Fruit fly (Drosophila melanogaster) whole organism, embryonic: ENCODE measurements around the gene temp.

Experiments used
- Abd-B ChIP-seq: fragments of 200-800 bp; sonication (Bioruptor generic); optimal IDR thresholded peaks from 2 replicates; lab custom pipeline; 2018; ENCODE audit warnings: missing biosample characterization, mild to moderate bottlenecking, missing genetic modification characterization, moderate library complexity
- Adf1 ChIP-seq: fragments of 200-800 bp; sonication (Bioruptor generic); IDR thresholded peaks from 2 replicates; pipeline ENCODE4 v1.3.6; 2022; ENCODE audit warnings: missing biosample characterization, missing genetic modification characterization
- B-H1 ChIP-seq: fragments of 200-800 bp; sonication (Bioruptor generic); IDR thresholded peaks from 3 replicates; pipeline ENCODE4 v1.3.6; 2022; ENCODE audit warnings: missing biosample characterization, missing genetic modification characterization
- CG11504 ChIP-seq: fragments of 200-800 bp; sonication (Bioruptor generic); optimal IDR thresholded peaks from 3 replicates; lab custom pipeline; 2019; ENCODE audit warnings: missing biosample characterization, mild to moderate bottlenecking, missing genetic modification characterization, moderate library complexity
- CG11723 ChIP-seq: fragments of 200-800 bp; sonication (Bioruptor generic); optimal IDR thresholded peaks from 2 replicates; lab custom pipeline; 2017; ENCODE audit warnings: missing biosample characterization, mild to moderate bottlenecking, missing genetic modification characterization
- CG12104 ChIP-seq: fragments of 200-800 bp; sonication (Bioruptor generic); optimal IDR thresholded peaks from 3 replicates; lab custom pipeline; 2016; ENCODE audit warnings: missing biosample characterization, missing genetic modification characterization
- CG13894 ChIP-seq: fragments of 200-800 bp; sonication (Bioruptor generic); optimal IDR thresholded peaks from 3 replicates; lab custom pipeline; 2018; ENCODE audit warnings: missing biosample characterization, mild to moderate bottlenecking, missing genetic modification characterization, moderate library complexity
- CG14860 ChIP-seq: fragments of 200-800 bp; sonication (Bioruptor generic); IDR thresholded peaks from 3 replicates; pipeline ENCODE4 v1.3.6; 2022; ENCODE audit warnings: missing biosample characterization, missing genetic modification characterization; ENCODE audit not compliant: partially characterized antibody
- CG14965 ChIP-seq: fragments of 200-800 bp; sonication (Bioruptor generic); optimal IDR thresholded peaks from 2 replicates; lab custom pipeline; 2016; ENCODE audit warnings: missing biosample characterization, missing genetic modification characterization, borderline replicate concordance
- CG1529 ChIP-seq: fragments of 200-800 bp; sonication (Bioruptor generic); optimal IDR thresholded peaks from 3 replicates; lab custom pipeline; 2018; ENCODE audit warnings: missing biosample characterization, missing genetic modification characterization
- CG15479 ChIP-seq: fragments of 200-800 bp; sonication (Bioruptor generic); optimal IDR thresholded peaks from 3 replicates; lab custom pipeline; 2019; ENCODE audit warnings: missing biosample characterization, mild to moderate bottlenecking, missing genetic modification characterization, moderate library complexity
- CG1792 ChIP-seq: fragments of 200-800 bp; sonication (Bioruptor generic); optimal IDR thresholded peaks from 2 replicates; lab custom pipeline; 2016; ENCODE audit warnings: missing biosample characterization, missing genetic modification characterization
- CG2202 ChIP-seq: fragments of 200-800 bp; sonication (Bioruptor generic); optimal IDR thresholded peaks from 2 replicates; lab custom pipeline; 2018; ENCODE audit warnings: missing biosample characterization, mild to moderate bottlenecking, missing genetic modification characterization
- CG30020 ChIP-seq: fragments of 200-800 bp; optimal IDR thresholded peaks from 2 replicates; lab custom pipeline; 2019; ENCODE audit warnings: missing biosample characterization, mild to moderate bottlenecking, missing genetic modification characterization, moderate library complexity
- CG34224 ChIP-seq: fragments of 200-800 bp; sonication (Bioruptor generic); IDR thresholded peaks from 3 replicates; pipeline ENCODE4 v1.3.6; 2022; ENCODE audit warnings: missing biosample characterization, missing genetic modification characterization; ENCODE audit not compliant: partially characterized antibody
- CG42726 ChIP-seq: fragments of 200-800 bp; sonication (Bioruptor generic); IDR thresholded peaks from 2 replicates; pipeline ENCODE4 v1.3.6; 2022; ENCODE audit warnings: missing biosample characterization, missing genetic modification characterization; ENCODE audit not compliant: partially characterized antibody
- CG4360 ChIP-seq: fragments of 200-800 bp; sonication (Bioruptor generic); IDR thresholded peaks from 2 replicates; pipeline ENCODE4 v1.3.6; 2022; ENCODE audit warnings: missing biosample characterization, missing genetic modification characterization
- CG8290 ChIP-seq, 3 experiments: fragments of 200-800 bp; sonication (Bioruptor generic); optimal IDR thresholded peaks; 2 replicates each; lab custom pipeline; 2016 to 2019; ENCODE audit warnings: missing biosample characterization in 3 of 3, missing genetic modification characterization in 3 of 3, mild to moderate bottlenecking in 2 of 3, moderate library complexity in 1 of 3
- CG9215 ChIP-seq: fragments of 200-800 bp; sonication (Bioruptor generic); IDR thresholded peaks from 2 replicates; pipeline ENCODE4 v1.3.6; 2022; ENCODE audit warnings: missing biosample characterization, missing genetic modification characterization
- CTCF ChIP-seq: fragments of 200-800 bp; sonication (Bioruptor generic); optimal IDR thresholded peaks from 2 replicates; lab custom pipeline; 2017; ENCODE audit warnings: missing biosample characterization, mild to moderate bottlenecking, missing genetic modification characterization, moderate library complexity
- CrebB ChIP-seq: fragments of 200-800 bp; sonication (Bioruptor generic); optimal IDR thresholded peaks from 3 replicates; lab custom pipeline; 2018; ENCODE audit warnings: missing biosample characterization, mild to moderate bottlenecking, missing genetic modification characterization
- D19B ChIP-seq: fragments of 200-800 bp; sonication (Bioruptor generic); optimal IDR thresholded peaks from 2 replicates; lab custom pipeline; 2017; ENCODE audit warnings: missing biosample characterization, mild to moderate bottlenecking, missing genetic modification characterization
- Deaf1 ChIP-seq: fragments of 200-800 bp; optimal IDR thresholded peaks from 3 replicates; lab custom pipeline; 2019; ENCODE audit warnings: missing biosample characterization, mild to moderate bottlenecking, missing genetic modification characterization, moderate library complexity
- Drgx ChIP-seq: fragments of 200-800 bp; sonication (Bioruptor generic); IDR thresholded peaks from 2 replicates; pipeline ENCODE4 v1.3.6; 2022; ENCODE audit warnings: missing biosample characterization, missing genetic modification characterization
- ERR ChIP-seq: fragments of 200-800 bp; sonication (Bioruptor generic); optimal IDR thresholded peaks from 2 replicates; lab custom pipeline; 2016; ENCODE audit warnings: missing biosample characterization, missing genetic modification characterization
- Ets97D ChIP-seq: fragments of 200-800 bp; sonication (Bioruptor generic); optimal IDR thresholded peaks from 3 replicates; lab custom pipeline; 2016; ENCODE audit warnings: missing biosample characterization, missing genetic modification characterization
- NK7.1 ChIP-seq: fragments of 200-800 bp; sonication (Bioruptor generic); optimal IDR thresholded peaks from 3 replicates; lab custom pipeline; 2016; ENCODE audit warnings: missing biosample characterization, missing genetic modification characterization
- Oli ChIP-seq: fragments of 200-800 bp; sonication (Bioruptor generic); optimal IDR thresholded peaks from 2 replicates; lab custom pipeline; 2018; ENCODE audit warnings: missing biosample characterization, mild to moderate bottlenecking, missing genetic modification characterization, moderate library complexity
- Ptx1 ChIP-seq: fragments of 200-800 bp; sonication (Bioruptor generic); IDR thresholded peaks from 2 replicates; pipeline ENCODE4 v1.3.6; 2022; ENCODE audit warnings: missing biosample characterization, missing genetic modification characterization
- Rx ChIP-seq: fragments of 200-800 bp; sonication (Bioruptor generic); IDR thresholded peaks from 2 replicates; pipeline ENCODE4 v1.3.6; 2022; ENCODE audit warnings: missing biosample characterization, missing genetic modification characterization
- Xbp1 ChIP-seq: fragments of 200-800 bp; sonication (Bioruptor generic); optimal IDR thresholded peaks from 3 replicates; lab custom pipeline; 2016; ENCODE audit warnings: missing biosample characterization, mild to moderate bottlenecking, missing genetic modification characterization
- amos ChIP-seq: fragments of 200-800 bp; sonication (Bioruptor generic); IDR thresholded peaks from 2 replicates; pipeline ENCODE4 v1.3.6; 2022; ENCODE audit warnings: missing biosample characterization, missing genetic modification characterization; ENCODE audit not compliant: partially characterized antibody
- ash1 ChIP-seq: fragments of 200-800 bp; sonication (Bioruptor generic); optimal IDR thresholded peaks from 2 replicates; lab custom pipeline; 2018; ENCODE audit warnings: missing biosample characterization, mild to moderate bottlenecking, missing genetic modification characterization
- az2 ChIP-seq: fragments of 200-800 bp; sonication (Bioruptor generic); optimal IDR thresholded peaks from 3 replicates; lab custom pipeline; 2016; ENCODE audit warnings: missing biosample characterization, missing genetic modification characterization
- btn ChIP-seq: fragments of 200-800 bp; sonication (Bioruptor generic); optimal IDR thresholded peaks from 2 replicates; lab custom pipeline; 2016; ENCODE audit warnings: missing biosample characterization, missing genetic modification characterization
- dan ChIP-seq: fragments of 200-800 bp; sonication (Bioruptor generic); IDR thresholded peaks from 2 replicates; pipeline ENCODE4 v1.3.6; 2022; ENCODE audit warnings: missing biosample characterization, missing genetic modification characterization
- ems ChIP-seq: fragments of 200-800 bp; sonication (Bioruptor generic); optimal IDR thresholded peaks from 3 replicates; lab custom pipeline; 2016; ENCODE audit warnings: missing biosample characterization, missing genetic modification characterization
- fd96Cb ChIP-seq: fragments of 200-800 bp; sonication (Bioruptor generic); optimal IDR thresholded peaks from 2 replicates; lab custom pipeline; 2018; ENCODE audit warnings: missing biosample characterization, mild to moderate bottlenecking, missing genetic modification characterization, moderate library complexity
- gsb-n ChIP-seq: fragments of 200-800 bp; sonication (Bioruptor generic); optimal IDR thresholded peaks from 3 replicates; lab custom pipeline; 2018; ENCODE audit warnings: missing biosample characterization, mild to moderate bottlenecking, missing genetic modification characterization
- gt ChIP-seq: fragments of 200-800 bp; sonication (Bioruptor generic); IDR thresholded peaks from 2 replicates; pipeline ENCODE4 v1.3.6; 2022; ENCODE audit warnings: missing biosample characterization, missing genetic modification characterization
- ind ChIP-seq: fragments of 200-800 bp; sonication (Bioruptor generic); optimal IDR thresholded peaks from 3 replicates; lab custom pipeline; 2016; ENCODE audit warnings: missing biosample characterization, missing genetic modification characterization
- lbe ChIP-seq: fragments of 200-800 bp; sonication (Bioruptor generic); optimal IDR thresholded peaks from 2 replicates; lab custom pipeline; 2016; ENCODE audit warnings: missing biosample characterization, mild to moderate bottlenecking, missing genetic modification characterization
- oc ChIP-seq: fragments of 200-800 bp; sonication (Bioruptor generic); optimal IDR thresholded peaks from 2 replicates; lab custom pipeline; 2018; ENCODE audit warnings: missing biosample characterization, mild to moderate bottlenecking, missing genetic modification characterization, moderate library complexity
- sd ChIP-seq: fragments of 200-800 bp; sonication (Bioruptor generic); optimal IDR thresholded peaks from 3 replicates; lab custom pipeline; 2018; ENCODE audit warnings: missing biosample characterization, mild to moderate bottlenecking, missing genetic modification characterization, moderate library complexity
- so ChIP-seq: fragments of 200-800 bp; sonication (Bioruptor generic); IDR thresholded peaks from 3 replicates; pipeline ENCODE4 v1.3.6; 2022; ENCODE audit warnings: missing biosample characterization, missing genetic modification characterization
- tio ChIP-seq: fragments of 200-800 bp; sonication (Bioruptor generic); optimal IDR thresholded peaks from 2 replicates; lab custom pipeline; 2017; ENCODE audit warnings: missing biosample characterization, missing genetic modification characterization, inconsistent platforms
- trem ChIP-seq: fragments of 200-800 bp; optimal IDR thresholded peaks from 3 replicates; lab custom pipeline; 2019; ENCODE audit warnings: missing biosample characterization, mild to moderate bottlenecking, missing genetic modification characterization, moderate library complexity
- unc-4 ChIP-seq: fragments of 200-800 bp; sonication (Bioruptor generic); IDR thresholded peaks from 2 replicates; pipeline ENCODE4 v1.3.6; 2022; ENCODE audit warnings: missing biosample characterization, missing genetic modification characterization; ENCODE audit not compliant: partially characterized antibody
- unpg ChIP-seq: fragments of 200-800 bp; sonication (Bioruptor generic); optimal IDR thresholded peaks from 3 replicates; lab custom pipeline; 2018; ENCODE audit warnings: missing biosample characterization, mild to moderate bottlenecking, missing genetic modification characterization, moderate library complexity
- vfl ChIP-seq: fragments of 200-800 bp; sonication (Bioruptor generic); optimal IDR thresholded peaks from 2 replicates; lab custom pipeline; 2016; ENCODE audit warnings: missing biosample characterization, missing genetic modification characterization
- vnd ChIP-seq: fragments of 200-800 bp; sonication (Bioruptor generic); IDR thresholded peaks from 3 replicates; pipeline ENCODE4 v1.3.6; 2022; ENCODE audit warnings: missing biosample characterization, missing genetic modification characterization; ENCODE audit not compliant: partially characterized antibody

temp gene

dm6 chrX:2270557-2270930, 8.2 kb upstream of the temp start, which contains the start of gene CG2924 (continued):
- peak; percentile 80 for TF ChIP-seq Xbp1
- TF ChIP-seq dan: no peak
- peak; percentile 99 for TF ChIP-seq CG34224 (GFP tag; lab: Robert Waterston, UW)
- peak; percentile 60 for TF ChIP-seq CG1792
- TF ChIP-seq gsb-n (tag; lab: Kevin White, UChicago): peak; percentile 51
- peak; percentile 99 for TF ChIP-seq unc-4 (GFP tag; lab: Robert Waterston, UW)
- TF ChIP-seq Drgx (GFP tag; lab: Robert Waterston, UW): no peak
- no peak for TF ChIP-seq Oli (tag; lab: Kevin White, UChicago)
- TF ChIP-seq CrebB (tag; lab: Kevin White, UChicago): peak; percentile 42
- TF ChIP-seq CG9215 (GFP tag; lab: Robert Waterston, UW): no peak; the same call in 1 of the 2 replicates
- TF ChIP-seq oc (tag; lab: Kevin White, UChicago): no peak
- TF ChIP-seq CG11723 (GFP tag; lab: Kevin White, UChicago): no peak
- TF ChIP-seq ash1 (GFP tag; lab: Kevin White, UChicago): peak; percentile 59
- TF ChIP-seq tio (GFP tag; lab: Kevin White, UChicago): no peak
- TF ChIP-seq trem: peak; percentile 88
- no peak for TF ChIP-seq CG2202 (tag; lab: Kevin White, UChicago)
- no peak for TF ChIP-seq D19B
- TF ChIP-seq lbe (GFP tag; lab: Kevin White, UChicago): peak; percentile 72
- TF ChIP-seq fd96Cb (tag; lab: Kevin White, UChicago): no peak
- peak; percentile 100 for TF ChIP-seq CG42726 (GFP tag; lab: Robert Waterston, UW)
- TF ChIP-seq amos (GFP tag; lab: Robert Waterston, UW): peak; percentile 100
- TF ChIP-seq CG14965 (GFP tag; lab: Kevin White, UChicago): no peak
- TF ChIP-seq ind (GFP tag; lab: Kevin White, UChicago): peak; percentile 59
- TF ChIP-seq gt: no peak
- peak; percentile 16 for TF ChIP-seq Deaf1 (tag; lab: Kevin White, UChicago)
- no peak for TF ChIP-seq CG12104
- TF ChIP-seq btn (GFP tag; lab: Kevin White, UChicago): no peak
- peak; percentile 62 for TF ChIP-seq Adf1 (GFP tag; lab: Robert Waterston, UW)
- TF ChIP-seq sd (tag; lab: Kevin White, UChicago): no peak
- no peak for TF ChIP-seq CG1529 (GFP tag; lab: Kevin White, UChicago)
- no peak for TF ChIP-seq unpg (GFP tag; lab: Kevin White, UChicago)
- TF ChIP-seq vfl (GFP tag; lab: Kevin White, UChicago): peak; percentile 73
- peak; percentile 76 for TF ChIP-seq CTCF (GFP tag; lab: Kevin White, UChicago)
- peak; percentile 62 for TF ChIP-seq Rx (GFP tag; lab: Robert Waterston, UW)
- TF ChIP-seq CG15479 (GFP tag; lab: Kevin White, UChicago): peak; percentile 88
- peak; percentile 66 for TF ChIP-seq ERR (GFP tag; lab: Kevin White, UChicago)
- peak; percentile 97 for TF ChIP-seq CG14860 (GFP tag; lab: Robert Waterston, UW)
- TF ChIP-seq Ptx1 (GFP tag; lab: Robert Waterston, UW): peak; percentile 63
- TF ChIP-seq ems (GFP tag; lab: Kevin White, UChicago): peak; percentile 53
- TF ChIP-seq CG11504 (tag; lab: Kevin White, UChicago): no peak
- TF ChIP-seq CG8290 (GFP tag; optimal IDR thresholded peaks at IDR 0.05; lab: Kevin White, UChicago): peak; percentile 85
- TF ChIP-seq CG8290 (tag; optimal IDR thresholded peaks at IDR 0.05; lab: Kevin White, UChicago): peak in 1 of 2 experiments; percentile 95
- peak; percentile 92 for TF ChIP-seq Ets97D (GFP tag; lab: Kevin White, UChicago)
- TF ChIP-seq Abd-B (GFP tag; lab: Kevin White, UChicago): no peak
- TF ChIP-seq CG13894 (tag; lab: Kevin White, UChicago): peak; percentile 83
- peak; percentile 98 for TF ChIP-seq vnd
- peak; percentile 56 for TF ChIP-seq CG4360
- peak; percentile 18 for TF ChIP-seq az2 (GFP tag; lab: Kevin White, UChicago)
- TF ChIP-seq so (GFP tag; lab: Robert Waterston, UW): 0 out of 3 replicates have a peak, but pooled peaks have one; percentile 11
- TF ChIP-seq NK7.1 (GFP tag; lab: Kevin White, UChicago): no peak
- TF ChIP-seq CG30020 (tag; lab: Kevin White, UChicago): peak; percentile 23
- TF ChIP-seq B-H1: no peak
